Fruit fly (Drosophila melanogaster) whole organism, adult: ENCODE measurements around the gene mRpS21.

Source experiments
- CG5204 ChIP-seq: fragments of 200-800 bp; sonication (Bioruptor generic); optimal IDR thresholded peaks from 2 replicates; lab custom pipeline; 2016; ENCODE audit warnings: missing biosample characterization, missing genetic modification characterization
- Clk ChIP-seq: fragments of 200-800 bp; sonication (Bioruptor generic); optimal IDR thresholded peaks from 2 replicates; lab custom pipeline; 2017; ENCODE audit warnings: missing biosample characterization, missing genetic modification characterization
- Crg-1 ChIP-seq: fragments of 200-800 bp; sonication (Bioruptor generic); optimal IDR thresholded peaks from 2 replicates; lab custom pipeline; 2016; ENCODE audit warnings: missing biosample characterization, missing genetic modification characterization
- Mnt ChIP-seq: fragments of 200-800 bp; sonication (Bioruptor generic); optimal IDR thresholded peaks from 2 replicates; lab custom pipeline; 2016; ENCODE audit warnings: missing biosample characterization, mild to moderate bottlenecking, missing genetic modification characterization
- cic ChIP-seq: fragments of 200-800 bp; sonication (Bioruptor generic); optimal IDR thresholded peaks from 2 replicates; lab custom pipeline; 2017; ENCODE audit warnings: missing biosample characterization, mild to moderate bottlenecking, missing genetic modification characterization, moderate library complexity
- kay ChIP-seq: fragments of 200-800 bp; sonication (Bioruptor generic); peaks from one replicate; lab custom pipeline; 2016; ENCODE audit warnings: missing biosample characterization, missing genetic modification characterization, borderline replicate concordance
- ovo ChIP-seq: fragments of 200-800 bp; sonication (Bioruptor generic); optimal IDR thresholded peaks from 2 replicates; lab custom pipeline; 2016; ENCODE audit warnings: missing biosample characterization, missing genetic modification characterization

DNA sequence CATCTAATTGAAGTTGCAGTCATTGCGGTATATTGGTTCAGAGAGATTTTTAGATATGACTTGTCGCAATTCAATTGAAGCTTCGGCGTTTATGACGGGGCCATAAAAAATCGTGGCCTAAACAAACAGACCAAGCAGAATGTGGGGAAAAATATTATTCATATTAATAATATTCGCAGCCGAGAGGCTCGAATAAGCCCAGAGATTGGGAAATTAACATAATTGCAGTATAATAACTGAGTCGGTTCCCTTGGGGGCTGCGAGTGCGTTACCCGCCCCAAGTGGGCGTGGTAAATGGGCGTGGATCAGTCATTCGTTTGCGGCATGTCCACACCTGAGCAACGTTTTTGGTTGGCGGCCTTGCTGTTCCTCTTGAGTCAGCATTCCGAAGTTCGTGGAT, 38.4 kb upstream of the mRpS21 start, which contains the start of gene Ir87a:
- TF ChIP-seq cic (GFP tag; lab: Kevin White, UChicago) (no peak), Mnt (GFP tag; lab: Kevin White, UChicago) (no peak), Clk (no peak), Crg-1 (GFP tag; lab: Kevin White, UChicago) (no peak), kay (GFP tag; lab: Kevin White, UChicago) (no peak), ovo (GFP tag; lab: Kevin White, UChicago) (no peak), CG5204 (GFP tag; lab: Kevin White, UChicago) (no peak)
